Fruit fly (Drosophila melanogaster) whole organism, embryonic: Measurements from ENCODE around the gene Glut4EF.

ENCODE experiments used
- CG10147 ChIP-seq: fragments of 200-800 bp; sonication (Bioruptor generic); optimal IDR thresholded peaks from 2 replicates; lab custom pipeline; 2019; ENCODE audit warnings: missing biosample characterization, mild to moderate bottlenecking, missing genetic modification characterization, moderate library complexity
- CG10462 ChIP-seq: fragments of 200-800 bp; sonication (Bioruptor generic); optimal IDR thresholded peaks from 2 replicates; lab custom pipeline; 2016; ENCODE audit warnings: missing biosample characterization, missing genetic modification characterization
- CG10543 ChIP-seq: fragments of 200-800 bp; sonication (Bioruptor generic); optimal IDR thresholded peaks from 3 replicates; lab custom pipeline; 2017; ENCODE audit warnings: missing biosample characterization, mild to moderate bottlenecking, missing genetic modification characterization, moderate library complexity
- CG13123 ChIP-seq: fragments of 200-800 bp; sonication (Bioruptor generic); optimal IDR thresholded peaks from 2 replicates; lab custom pipeline; 2016; ENCODE audit warnings: missing biosample characterization, missing genetic modification characterization
- CG15011 ChIP-seq: fragments of 200-800 bp; sonication (Bioruptor generic); optimal IDR thresholded peaks from 3 replicates; lab custom pipeline; 2018; ENCODE audit warnings: missing biosample characterization, mild to moderate bottlenecking, missing genetic modification characterization
- CG15479 ChIP-seq: fragments of 200-800 bp; sonication (Bioruptor generic); optimal IDR thresholded peaks from 3 replicates; lab custom pipeline; 2019; ENCODE audit warnings: missing biosample characterization, mild to moderate bottlenecking, missing genetic modification characterization, moderate library complexity
- CG18262 ChIP-seq: fragments of 200-800 bp; optimal IDR thresholded peaks from 3 replicates; lab custom pipeline; 2019; ENCODE audit warnings: missing biosample characterization, mild to moderate bottlenecking, missing genetic modification characterization, moderate library complexity
- CG2889 ChIP-seq: fragments of 200-800 bp; sonication (Bioruptor generic); IDR thresholded peaks from 3 replicates; pipeline ENCODE4 v1.3.6; 2022; ENCODE audit warnings: missing biosample characterization, missing genetic modification characterization
- CG3163 ChIP-seq: fragments of 200-800 bp; sonication (Bioruptor generic); optimal IDR thresholded peaks from 3 replicates; lab custom pipeline; 2016; ENCODE audit warnings: missing biosample characterization, missing genetic modification characterization
- CG34422 ChIP-seq: fragments of 200-800 bp; sonication (Bioruptor generic); IDR thresholded peaks from 3 replicates; pipeline ENCODE4 v1.3.6; 2022; ENCODE audit warnings: missing biosample characterization, missing genetic modification characterization
- CG42726 ChIP-seq: fragments of 200-800 bp; sonication (Bioruptor generic); IDR thresholded peaks from 2 replicates; pipeline ENCODE4 v1.3.6; 2022; ENCODE audit warnings: missing biosample characterization, missing genetic modification characterization; ENCODE audit not compliant: partially characterized antibody
- CG5953 ChIP-seq: fragments of 200-800 bp; sonication (Bioruptor generic); IDR thresholded peaks from 2 replicates; pipeline ENCODE4 v1.3.6; 2022; ENCODE audit warnings: missing biosample characterization, missing genetic modification characterization
- CG6254 ChIP-seq: fragments of 200-800 bp; sonication (Bioruptor generic); optimal IDR thresholded peaks from 3 replicates; lab custom pipeline; 2017; ENCODE audit warnings: mild to moderate bottlenecking, missing biosample characterization, missing genetic modification reagents, missing genetic modification characterization
- CG8290 ChIP-seq, 3 experiments: fragments of 200-800 bp; sonication (Bioruptor generic); optimal IDR thresholded peaks; 2 replicates each; lab custom pipeline; 2016 to 2019; ENCODE audit warnings: missing biosample characterization in 3 of 3, missing genetic modification characterization in 3 of 3, mild to moderate bottlenecking in 2 of 3, moderate library complexity in 1 of 3
- D ChIP-seq, 2 experiments: fragments of 200-800 bp in 1 of 2; fragments of >200 bp in 1 of 2; sonication (Bioruptor generic) in 1 of 2; optimal IDR thresholded peaks; 2 replicates in 1 of 2; 3 replicates in 1 of 2; lab custom pipeline; 2017; ENCODE audit warnings: mild to moderate bottlenecking in 1 of 2, missing biosample characterization in 1 of 2, missing genetic modification characterization in 1 of 2, missing genetic modification reagents in 1 of 2
- Dbx ChIP-seq: fragments of 200-800 bp; sonication (Bioruptor generic); IDR thresholded peaks from 3 replicates; pipeline ENCODE4 v1.3.6; 2022; ENCODE audit warnings: missing biosample characterization, missing genetic modification characterization
- ERR ChIP-seq: fragments of 200-800 bp; sonication (Bioruptor generic); optimal IDR thresholded peaks from 2 replicates; lab custom pipeline; 2016; ENCODE audit warnings: missing biosample characterization, missing genetic modification characterization
- Eip74EF ChIP-seq, 2 experiments: fragments of 200-800 bp in 1 of 2; fragments of >200 bp in 1 of 2; sonication (Bioruptor generic) in 1 of 2; optimal IDR thresholded peaks; 2 replicates each; lab custom pipeline; 2017 to 2019; ENCODE audit warnings: missing biosample characterization in 2 of 2, missing genetic modification characterization in 2 of 2, mild to moderate bottlenecking in 1 of 2, moderate library complexity in 1 of 2
- MTF-1 ChIP-seq: fragments of 200-800 bp; sonication (Bioruptor generic); optimal IDR thresholded peaks from 2 replicates; lab custom pipeline; 2018; ENCODE audit warnings: missing biosample characterization, mild to moderate bottlenecking, missing genetic modification characterization, borderline replicate concordance
- Med ChIP-seq: fragments of 200-800 bp; sonication (Bioruptor generic); peaks from one replicate; lab custom pipeline; 2016; ENCODE audit warnings: missing biosample characterization, missing genetic modification characterization, mild to moderate bottlenecking, inconsistent platforms, moderate library complexity
- Nf-YB ChIP-seq: fragments of 200-800 bp; sonication (Bioruptor generic); optimal IDR thresholded peaks from 3 replicates; lab custom pipeline; 2019; ENCODE audit warnings: missing biosample characterization, mild to moderate bottlenecking, missing genetic modification characterization, moderate library complexity
- NfI ChIP-seq: fragments of 200-800 bp; sonication (Bioruptor generic); optimal IDR thresholded peaks from 3 replicates; lab custom pipeline; 2018; ENCODE audit warnings: missing biosample characterization, mild to moderate bottlenecking, missing genetic modification characterization, moderate library complexity
- Pdp1 ChIP-seq, 2 experiments: fragments of 200-800 bp; sonication (Bioruptor generic); optimal IDR thresholded peaks; 3 replicates each; lab custom pipeline; 2016; ENCODE audit warnings: missing biosample characterization in 2 of 2, missing genetic modification characterization in 2 of 2, mild to moderate bottlenecking in 1 of 2, moderate library complexity in 1 of 2
- Rfx ChIP-seq: fragments of 200-800 bp; sonication (Bioruptor generic); IDR thresholded peaks from 2 replicates; pipeline ENCODE4 v1.3.6; 2022; ENCODE audit warnings: missing biosample characterization, missing genetic modification characterization
- Sin3A ChIP-seq: fragments of >200 bp; optimal IDR thresholded peaks from 2 replicates; lab custom pipeline; 2018
- Trl ChIP-seq, 3 experiments: fragments of >200 bp in 2 of 3; fragments of 200-800 bp in 1 of 3; sonication (Bioruptor generic) in 1 of 3; optimal IDR thresholded peaks; 2 replicates in 1 of 3; 3 replicates in 2 of 3; lab custom pipeline; 2016 to 2017; ENCODE audit warnings: missing biosample characterization in 1 of 3, missing genetic modification characterization in 1 of 3
- ac ChIP-seq: fragments of 200-800 bp; sonication (Bioruptor generic); optimal IDR thresholded peaks from 3 replicates; lab custom pipeline; 2017; ENCODE audit warnings: missing biosample characterization, mild to moderate bottlenecking, missing genetic modification characterization
- al ChIP-seq: fragments of 200-800 bp; sonication (Bioruptor generic); IDR thresholded peaks from 2 replicates; pipeline ENCODE4 v1.3.6; 2022; ENCODE audit warnings: missing biosample characterization, missing genetic modification characterization
- cg ChIP-seq: fragments of 200-800 bp; sonication (Bioruptor generic); optimal IDR thresholded peaks from 3 replicates; lab custom pipeline; 2019; ENCODE audit warnings: missing biosample characterization, mild to moderate bottlenecking, missing genetic modification characterization, moderate library complexity
- ci ChIP-seq: fragments of 200-800 bp; sonication (Bioruptor generic); IDR thresholded peaks from 3 replicates; pipeline ENCODE4 v1.3.6; 2022; ENCODE audit warnings: missing biosample characterization, missing genetic modification characterization
- crol ChIP-seq: fragments of 200-800 bp; sonication (Bioruptor generic); IDR thresholded peaks from 2 replicates; pipeline ENCODE4 v1.3.6; 2022; ENCODE audit warnings: missing biosample characterization, missing genetic modification characterization
- ems ChIP-seq: fragments of 200-800 bp; sonication (Bioruptor generic); optimal IDR thresholded peaks from 3 replicates; lab custom pipeline; 2016; ENCODE audit warnings: missing biosample characterization, missing genetic modification characterization
- ewg ChIP-seq: fragments of 200-800 bp; sonication (Bioruptor generic); optimal IDR thresholded peaks from 3 replicates; lab custom pipeline; 2017; ENCODE audit warnings: mild to moderate bottlenecking, missing biosample characterization, missing genetic modification reagents, missing genetic modification characterization
- grn ChIP-seq: fragments of 200-800 bp; sonication (Bioruptor generic); optimal IDR thresholded peaks from 3 replicates; lab custom pipeline; 2017; ENCODE audit warnings: missing biosample characterization, missing genetic modification characterization
- insv ChIP-seq, 2 experiments: fragments of 200-800 bp; sonication (Bioruptor generic); optimal IDR thresholded peaks; 3 replicates each; lab custom pipeline; 2016 to 2018; ENCODE audit warnings: missing biosample characterization in 2 of 2, missing genetic modification characterization in 2 of 2
- klu ChIP-seq: fragments of 200-800 bp; sonication (Bioruptor generic); IDR thresholded peaks from 2 replicates; pipeline ENCODE4 v1.3.6; 2022; ENCODE audit warnings: missing biosample characterization, missing genetic modification characterization
- lbe ChIP-seq: fragments of 200-800 bp; sonication (Bioruptor generic); optimal IDR thresholded peaks from 2 replicates; lab custom pipeline; 2016; ENCODE audit warnings: missing biosample characterization, mild to moderate bottlenecking, missing genetic modification characterization
- lov ChIP-seq, 2 experiments: fragments of 200-800 bp in 1 of 2; fragments of >200 bp in 1 of 2; sonication (Bioruptor generic) in 1 of 2; IDR thresholded peaks in 1 of 2; optimal IDR thresholded peaks in 1 of 2; 2 replicates in 1 of 2; 3 replicates in 1 of 2; pipeline versions ENCODE4 v1.3.6 to Lab custom; 2017 to 2022; ENCODE audit warnings: missing biosample characterization in 1 of 2, missing genetic modification characterization in 1 of 2
- mirr ChIP-seq: fragments of 200-800 bp; sonication (Bioruptor generic); optimal IDR thresholded peaks from 3 replicates; lab custom pipeline; 2018; ENCODE audit warnings: missing biosample characterization, mild to moderate bottlenecking, missing genetic modification characterization
- nom ChIP-seq: fragments of 200-800 bp; sonication (Bioruptor generic); optimal IDR thresholded peaks from 2 replicates; lab custom pipeline; 2017; ENCODE audit warnings: missing biosample characterization, missing genetic modification characterization, mild to moderate bottlenecking, moderate library complexity, missing genetic modification reagents
- oc ChIP-seq: fragments of 200-800 bp; sonication (Bioruptor generic); optimal IDR thresholded peaks from 2 replicates; lab custom pipeline; 2018; ENCODE audit warnings: missing biosample characterization, mild to moderate bottlenecking, missing genetic modification characterization, moderate library complexity
- pros ChIP-seq: fragments of 200-800 bp; sonication (Bioruptor generic); optimal IDR thresholded peaks from 3 replicates; lab custom pipeline; 2019; ENCODE audit warnings: missing biosample characterization, mild to moderate bottlenecking, missing genetic modification characterization, moderate library complexity
- rib ChIP-seq: fragments of 200-800 bp; sonication (Bioruptor generic); IDR thresholded peaks from 2 replicates; pipeline ENCODE4 v1.3.6; 2022; ENCODE audit warnings: missing biosample characterization, missing genetic modification characterization
- tio ChIP-seq: fragments of 200-800 bp; sonication (Bioruptor generic); optimal IDR thresholded peaks from 2 replicates; lab custom pipeline; 2017; ENCODE audit warnings: missing biosample characterization, missing genetic modification characterization, inconsistent platforms
- vvl ChIP-seq: fragments of 200-800 bp; sonication (Bioruptor generic); IDR thresholded peaks from 2 replicates; pipeline ENCODE4 v1.3.6; 2022; ENCODE audit warnings: missing biosample characterization, missing genetic modification characterization
- z ChIP-seq: fragments of 200-800 bp; sonication (Bioruptor generic); IDR thresholded peaks from 3 replicates; pipeline ENCODE4 v1.3.6; 2022; ENCODE audit warnings: missing biosample characterization, missing genetic modification characterization

The Glut4EF gene

dm6 chr3R:9928205-9929008 is 53.9 kb downstream of the Glut4EF start (continued):
- TF ChIP-seq CG10462 (GFP tag; lab: Kevin White, UChicago) (no peak), CG6254 (GFP tag; lab: Kevin White, UChicago) (no peak), Rfx (GFP tag; lab: Robert Waterston, UW) (no peak; the same call in 1 of the 2 replicates), CG5953 (GFP tag; lab: Robert Waterston, UW) (no peak), D (optimal IDR thresholded peaks at IDR 0.05; lab: Kevin White, UChicago) (no peak), D (GFP tag; optimal IDR thresholded peaks at IDR 0.05; lab: Kevin White, UChicago) (no peak), Nf-YB (no peak), Med (GFP tag; lab: Kevin White, UChicago) (peak; percentile 33), CG3163 (GFP tag; lab: Kevin White, UChicago) (peak; percentile 85), lov (optimal IDR thresholded peaks at IDR 0.05; lab: Kevin White, UChicago) (no peak), lov (GFP tag; IDR thresholded peaks at IDR 0.05; lab: Robert Waterston, UW) (no peak), grn (GFP tag; lab: Kevin White, UChicago) (peak; percentile 36), mirr (GFP tag; lab: Kevin White, UChicago) (peak; percentile 24), ems (GFP tag; lab: Kevin White, UChicago) (no peak), z (GFP tag; lab: Robert Waterston, UW) (0 out of 3 replicates have a peak, but pooled peaks have one; percentile 51), CG13123 (GFP tag; lab: Kevin White, UChicago) (no peak), CG10147 (GFP tag; lab: Kevin White, UChicago) (peak; percentile 34), ci (0 out of 3 replicates have a peak, but pooled peaks have one; percentile 7), lbe (GFP tag; lab: Kevin White, UChicago) (peak; percentile 52), Trl (optimal IDR thresholded peaks at IDR 0.05; lab: Kevin White, UChicago) (peak; percentile 75 to 94), Trl (GFP tag; optimal IDR thresholded peaks at IDR 0.05; lab: Kevin White, UChicago) (peak; percentile 3), nom (GFP tag; lab: Kevin White, UChicago) (peak; percentile 70), ac (GFP tag; lab: Kevin White, UChicago) (no peak), ERR (peak; percentile 15), CG18262 (tag; lab: Kevin White, UChicago) (no peak), CG2889 (GFP tag; lab: Robert Waterston, UW) (no peak), Pdp1 (GFP tag; optimal IDR thresholded peaks at IDR 0.05; lab: Kevin White, UChicago) (peak in 1 of 2 experiments; percentile 92), CG34422 (GFP tag; lab: Robert Waterston, UW) (peak; percentile 43; the same call in 1 of the 3 replicates), insv (GFP tag; optimal IDR thresholded peaks at IDR 0.05; lab: Kevin White, UChicago) (no peak), oc (peak; percentile 52), CG15011 (GFP tag; lab: Kevin White, UChicago) (no peak), MTF-1 (peak; percentile 71), CG42726 (GFP tag; lab: Robert Waterston, UW) (0 out of 2 replicates have a peak, but pooled peaks have one; percentile 6), klu (GFP tag; lab: Robert Waterston, UW) (peak; percentile 25; the same call in 1 of the 2 replicates), CG10543 (GFP tag; lab: Kevin White, UChicago) (peak; percentile 55), al (GFP tag; lab: Robert Waterston, UW) (no peak), pros (GFP tag; lab: Kevin White, UChicago) (peak; percentile 81), ewg (peak; percentile 85), NfI (GFP tag; lab: Kevin White, UChicago) (no peak), cg (peak; percentile 22), Eip74EF (GFP tag; optimal IDR thresholded peaks at IDR 0.05; lab: Kevin White, UChicago) (peak in 1 of 2 experiments; percentile 76), CG8290 (GFP tag; optimal IDR thresholded peaks at IDR 0.05; lab: Kevin White, UChicago) (no peak), CG8290 (tag; optimal IDR thresholded peaks at IDR 0.05; lab: Kevin White, UChicago) (peak in 1 of 2 experiments; percentile 21), crol (GFP tag; lab: Robert Waterston, UW) (peak; percentile 64), Dbx (GFP tag; lab: Robert Waterston, UW) (peak; percentile 32; the same call in 1 of the 3 replicates), rib (peak; percentile 84), tio (no peak), Sin3A (lab: Kevin White, UChicago) (no peak), vvl (0 out of 2 replicates have a peak, but pooled peaks have one; percentile 6), CG15479 (GFP tag; lab: Kevin White, UChicago) (peak; percentile 82)
